Fruit fly (Drosophila melanogaster) whole organism, embryonic: ENCODE data around the gene CG13634.

Experiments
- CG10543 ChIP-seq: fragments of 200-800 bp; sonication (Bioruptor generic); optimal IDR thresholded peaks from 3 replicates; lab custom pipeline; 2017; ENCODE audit warnings: missing biosample characterization, mild to moderate bottlenecking, missing genetic modification characterization, moderate library complexity
- CG11398 ChIP-seq: fragments of 200-800 bp; sonication (Bioruptor generic); optimal IDR thresholded peaks from 2 replicates; lab custom pipeline; 2016; ENCODE audit warnings: missing biosample characterization, missing genetic modification characterization
- CG11695 ChIP-seq: fragments of 200-800 bp; sonication (Bioruptor generic); IDR thresholded peaks from 3 replicates; pipeline ENCODE4 v1.3.6; 2022; ENCODE audit warnings: missing biosample characterization, missing genetic modification characterization
- CG12219 ChIP-seq: fragments of 200-800 bp; sonication (Bioruptor generic); optimal IDR thresholded peaks from 3 replicates; lab custom pipeline; 2018; ENCODE audit warnings: missing biosample characterization, mild to moderate bottlenecking, missing genetic modification characterization
- CG12236 ChIP-seq: fragments of 200-800 bp; sonication (Bioruptor generic); optimal IDR thresholded peaks from 2 replicates; lab custom pipeline; 2016; ENCODE audit warnings: missing biosample characterization, missing genetic modification characterization
- CG12391 ChIP-seq: fragments of 200-800 bp; sonication (Bioruptor generic); optimal IDR thresholded peaks from 3 replicates; lab custom pipeline; 2018; ENCODE audit warnings: missing biosample characterization, mild to moderate bottlenecking, missing genetic modification characterization, moderate library complexity
- CG18764 ChIP-seq: fragments of 200-800 bp; sonication (Bioruptor generic); optimal IDR thresholded peaks from 3 replicates; lab custom pipeline; 2016; ENCODE audit warnings: missing biosample characterization, missing genetic modification characterization
- CG2129 ChIP-seq: fragments of 200-800 bp; sonication (Bioruptor generic); IDR thresholded peaks from 2 replicates; pipeline ENCODE4 v1.3.6; 2022; ENCODE audit warnings: missing biosample characterization, missing genetic modification characterization; ENCODE audit not compliant: partially characterized antibody
- CG30020 ChIP-seq: fragments of 200-800 bp; optimal IDR thresholded peaks from 2 replicates; lab custom pipeline; 2019; ENCODE audit warnings: missing biosample characterization, mild to moderate bottlenecking, missing genetic modification characterization, moderate library complexity
- CG30431 ChIP-seq: fragments of 200-800 bp; sonication (Bioruptor generic); optimal IDR thresholded peaks from 2 replicates; lab custom pipeline; 2017; ENCODE audit warnings: missing biosample characterization, missing genetic modification characterization
- CG34422 ChIP-seq: fragments of 200-800 bp; sonication (Bioruptor generic); IDR thresholded peaks from 3 replicates; pipeline ENCODE4 v1.3.6; 2022; ENCODE audit warnings: missing biosample characterization, missing genetic modification characterization
- CG3847 ChIP-seq: fragments of 200-800 bp; sonication (Bioruptor generic); IDR thresholded peaks from 2 replicates; pipeline ENCODE4 v1.3.6; 2022; ENCODE audit warnings: missing biosample characterization, missing genetic modification characterization
- CG4282 ChIP-seq: fragments of 200-800 bp; sonication (Bioruptor generic); optimal IDR thresholded peaks from 2 replicates; lab custom pipeline; 2016; ENCODE audit warnings: missing biosample characterization, missing genetic modification characterization
- CG4404 ChIP-seq: fragments of 200-800 bp; sonication (Bioruptor generic); IDR thresholded peaks from 2 replicates; pipeline ENCODE4 v1.3.6; 2022; ENCODE audit warnings: missing biosample characterization, missing genetic modification characterization
- CG5245 ChIP-seq: fragments of 200-800 bp; sonication (Bioruptor generic); optimal IDR thresholded peaks from 3 replicates; lab custom pipeline; 2016; ENCODE audit warnings: missing biosample characterization, missing genetic modification characterization
- CG7271 ChIP-seq: fragments of 200-800 bp; sonication (Bioruptor generic); optimal IDR thresholded peaks from 2 replicates; lab custom pipeline; 2018; ENCODE audit warnings: missing biosample characterization, mild to moderate bottlenecking, missing genetic modification characterization, moderate library complexity
- CG7556 ChIP-seq: fragments of 200-800 bp; sonication (Bioruptor generic); optimal IDR thresholded peaks from 2 replicates; lab custom pipeline; 2017; ENCODE audit warnings: missing biosample characterization, mild to moderate bottlenecking, missing genetic modification characterization
- Dp ChIP-seq: fragments of 200-800 bp; sonication (Bioruptor generic); optimal IDR thresholded peaks from 2 replicates; lab custom pipeline; 2018; ENCODE audit warnings: missing biosample characterization, mild to moderate bottlenecking, missing genetic modification characterization, moderate library complexity
- Elba2 ChIP-seq: fragments of 200-800 bp; sonication (Bioruptor generic); optimal IDR thresholded peaks from 3 replicates; lab custom pipeline; 2016; ENCODE audit warnings: missing biosample characterization, missing genetic modification characterization
- Fer2 ChIP-seq: fragments of 200-800 bp; sonication (Bioruptor generic); optimal IDR thresholded peaks from 2 replicates; lab custom pipeline; 2018; ENCODE audit warnings: missing biosample characterization, mild to moderate bottlenecking, missing genetic modification characterization, moderate library complexity
- HLH3B ChIP-seq: fragments of 200-800 bp; sonication (Bioruptor generic); IDR thresholded peaks from 2 replicates; pipeline ENCODE4 v1.3.6; 2022; ENCODE audit warnings: missing biosample characterization, missing genetic modification characterization
- Hey ChIP-seq: fragments of 200-800 bp; sonication (Bioruptor generic); optimal IDR thresholded peaks from 3 replicates; lab custom pipeline; 2018; ENCODE audit warnings: missing biosample characterization, mild to moderate bottlenecking, missing genetic modification characterization
- Kr ChIP-seq: fragments of 200-800 bp; sonication (Bioruptor generic); optimal IDR thresholded peaks from 2 replicates; lab custom pipeline; 2017; ENCODE audit warnings: missing biosample characterization, mild to moderate bottlenecking, missing genetic modification characterization
- Lhr ChIP-seq: fragments of 200-800 bp; sonication (Bioruptor generic); optimal IDR thresholded peaks from 3 replicates; lab custom pipeline; 2017; ENCODE audit warnings: mild to moderate bottlenecking, missing biosample characterization, missing genetic modification reagents, missing genetic modification characterization
- Mes4 ChIP-seq: fragments of 200-800 bp; sonication (Bioruptor generic); optimal IDR thresholded peaks from 2 replicates; lab custom pipeline; 2016; ENCODE audit warnings: missing biosample characterization, missing genetic modification characterization
- Nf-YA ChIP-seq: fragments of 200-800 bp; sonication (Bioruptor generic); IDR thresholded peaks from 2 replicates; pipeline ENCODE4 v1.3.6; 2022; ENCODE audit warnings: missing biosample characterization, missing genetic modification characterization
- Oaz ChIP-seq: fragments of 200-800 bp; sonication (Bioruptor generic); IDR thresholded peaks from 2 replicates; pipeline ENCODE4 v1.3.6; 2022; ENCODE audit warnings: missing biosample characterization, missing genetic modification characterization
- Opbp ChIP-seq: fragments of 200-800 bp; sonication (Bioruptor generic); IDR thresholded peaks from 3 replicates; pipeline ENCODE4 v1.3.6; 2022; ENCODE audit warnings: missing biosample characterization, missing genetic modification characterization; ENCODE audit not compliant: partially characterized antibody
- Ravus ChIP-seq: fragments of 200-800 bp; sonication (Bioruptor generic); IDR thresholded peaks from 2 replicates; pipeline ENCODE4 v1.3.6; 2022; ENCODE audit warnings: missing biosample characterization, missing genetic modification characterization
- Side ChIP-seq: fragments of 200-800 bp; sonication (Bioruptor generic); optimal IDR thresholded peaks from 2 replicates; lab custom pipeline; 2016; ENCODE audit warnings: missing biosample characterization, missing genetic modification characterization
- Usf ChIP-seq: fragments of 200-800 bp; sonication (Bioruptor generic); optimal IDR thresholded peaks from 2 replicates; lab custom pipeline; 2017; ENCODE audit warnings: missing genotype, missing biosample characterization, missing genetic modification characterization
- abd-A ChIP-seq: fragments of 200-800 bp; sonication (Bioruptor generic); optimal IDR thresholded peaks from 3 replicates; lab custom pipeline; 2019; ENCODE audit warnings: missing biosample characterization, mild to moderate bottlenecking, missing genetic modification characterization, moderate library complexity
- ash1 ChIP-seq: fragments of 200-800 bp; sonication (Bioruptor generic); optimal IDR thresholded peaks from 2 replicates; lab custom pipeline; 2018; ENCODE audit warnings: missing biosample characterization, mild to moderate bottlenecking, missing genetic modification characterization
- caup ChIP-seq: fragments of 200-800 bp; sonication (Bioruptor generic); optimal IDR thresholded peaks from 3 replicates; lab custom pipeline; 2017; ENCODE audit warnings: missing biosample characterization, mild to moderate bottlenecking, missing genetic modification characterization, moderate library complexity; ENCODE audit not compliant: severe bottlenecking
- ci ChIP-seq: fragments of 200-800 bp; sonication (Bioruptor generic); IDR thresholded peaks from 3 replicates; pipeline ENCODE4 v1.3.6; 2022; ENCODE audit warnings: missing biosample characterization, missing genetic modification characterization
- corto ChIP-seq: fragments of 200-800 bp; sonication (Bioruptor generic); optimal IDR thresholded peaks from 2 replicates; lab custom pipeline; 2016; ENCODE audit warnings: missing biosample characterization, mild to moderate bottlenecking, missing genetic modification characterization, moderate library complexity
- dmrt11E ChIP-seq: fragments of 200-800 bp; sonication (Bioruptor generic); optimal IDR thresholded peaks from 3 replicates; lab custom pipeline; 2018; ENCODE audit warnings: missing biosample characterization, mild to moderate bottlenecking, missing genetic modification characterization, moderate library complexity
- emc ChIP-seq: fragments of 200-800 bp; sonication (Bioruptor generic); optimal IDR thresholded peaks from 2 replicates; lab custom pipeline; 2016; ENCODE audit warnings: missing biosample characterization, missing genetic modification characterization
- grn ChIP-seq: fragments of 200-800 bp; sonication (Bioruptor generic); optimal IDR thresholded peaks from 3 replicates; lab custom pipeline; 2017; ENCODE audit warnings: missing biosample characterization, missing genetic modification characterization
- hkb ChIP-seq, 2 experiments: fragments of 200-800 bp in 1 of 2; fragments of >200 bp in 1 of 2; sonication (Bioruptor generic) in 1 of 2; IDR thresholded peaks in 1 of 2; optimal IDR thresholded peaks in 1 of 2; 2 replicates each; pipeline versions ENCODE4 v1.3.6 to Lab custom; 2017 to 2022; ENCODE audit warnings: missing biosample characterization in 1 of 2, missing genetic modification characterization in 1 of 2
- nom ChIP-seq: fragments of 200-800 bp; sonication (Bioruptor generic); optimal IDR thresholded peaks from 2 replicates; lab custom pipeline; 2017; ENCODE audit warnings: missing biosample characterization, missing genetic modification characterization, mild to moderate bottlenecking, moderate library complexity, missing genetic modification reagents
- pros ChIP-seq: fragments of 200-800 bp; sonication (Bioruptor generic); optimal IDR thresholded peaks from 3 replicates; lab custom pipeline; 2019; ENCODE audit warnings: missing biosample characterization, mild to moderate bottlenecking, missing genetic modification characterization, moderate library complexity
- pum ChIP-seq: fragments of 200-800 bp; sonication (Bioruptor generic); optimal IDR thresholded peaks from 2 replicates; lab custom pipeline; 2016; ENCODE audit warnings: missing biosample characterization, missing genetic modification characterization
- pzg ChIP-seq: fragments of 200-800 bp; sonication (Bioruptor generic); optimal IDR thresholded peaks from 3 replicates; lab custom pipeline; 2018; ENCODE audit warnings: missing biosample characterization, mild to moderate bottlenecking, missing genetic modification characterization, moderate library complexity
- rib ChIP-seq: fragments of 200-800 bp; sonication (Bioruptor generic); IDR thresholded peaks from 2 replicates; pipeline ENCODE4 v1.3.6; 2022; ENCODE audit warnings: missing biosample characterization, missing genetic modification characterization
- row ChIP-seq: fragments of 200-800 bp; sonication (Bioruptor generic); IDR thresholded peaks from 3 replicates; pipeline ENCODE4 v1.3.6; 2022; ENCODE audit warnings: missing biosample characterization, missing genetic modification characterization
- run ChIP-seq: fragments of 200-800 bp; sonication (Bioruptor generic); optimal IDR thresholded peaks from 3 replicates; lab custom pipeline; 2018; ENCODE audit warnings: missing biosample characterization, mild to moderate bottlenecking, missing genetic modification characterization
- sens-2 ChIP-seq: fragments of 200-800 bp; sonication (Bioruptor generic); IDR thresholded peaks from 2 replicates; pipeline ENCODE4 v1.3.6; 2022; ENCODE audit warnings: missing biosample characterization, missing genetic modification characterization
- sqz ChIP-seq: fragments of 200-800 bp; sonication (Bioruptor generic); optimal IDR thresholded peaks from 3 replicates; lab custom pipeline; 2018; ENCODE audit warnings: missing biosample characterization, mild to moderate bottlenecking, missing genetic modification characterization
- tgo ChIP-seq: fragments of 200-800 bp; sonication (Bioruptor generic); IDR thresholded peaks from 3 replicates; pipeline ENCODE4 v1.3.6; 2022; ENCODE audit warnings: missing biosample characterization, missing genetic modification characterization
- vfl ChIP-seq: fragments of 200-800 bp; sonication (Bioruptor generic); optimal IDR thresholded peaks from 2 replicates; lab custom pipeline; 2016; ENCODE audit warnings: missing biosample characterization, missing genetic modification characterization

The CG13634 gene

dm6 chr3R:24753561-24754027 lies 36.3 kb downstream of the CG13634 start, which contains the start of gene asp (continued):
- TF ChIP-seq Opbp (GFP tag; lab: Robert Waterston, UW) (peak; percentile 76; the same call in 2 of the 3 replicates), CG11695 (GFP tag; lab: Robert Waterston, UW) (no peak), Usf (GFP tag; lab: Kevin White, UChicago) (no peak), nom (GFP tag; lab: Kevin White, UChicago) (no peak), row (GFP tag; lab: Robert Waterston, UW) (peak; percentile 67), sqz (no peak), CG7271 (tag; lab: Kevin White, UChicago) (no peak), tgo (peak; percentile 21; the same call in 1 of the 3 replicates), Oaz (no peak), CG7556 (no peak), Nf-YA (GFP tag; lab: Robert Waterston, UW) (no peak), Hey (no peak), caup (GFP tag; lab: Kevin White, UChicago) (no peak), Side (GFP tag; lab: Kevin White, UChicago) (no peak), vfl (GFP tag; lab: Kevin White, UChicago) (no peak), pzg (peak; percentile 60), CG30431 (GFP tag; lab: Kevin White, UChicago) (no peak), CG4282 (no peak), pros (GFP tag; lab: Kevin White, UChicago) (no peak), CG30020 (tag; lab: Kevin White, UChicago) (no peak), ash1 (GFP tag; lab: Kevin White, UChicago) (no peak), CG12391 (tag; lab: Kevin White, UChicago) (peak; percentile 61), Ravus (GFP tag; lab: Robert Waterston, UW) (no peak), sens-2 (GFP tag; lab: Robert Waterston, UW) (no peak), Lhr (GFP tag; lab: Kevin White, UChicago) (no peak), CG34422 (no peak), corto (no peak), Mes4 (GFP tag; lab: Kevin White, UChicago) (no peak), run (no peak), rib (GFP tag; lab: Robert Waterston, UW) (no peak), grn (GFP tag; lab: Kevin White, UChicago) (no peak), CG11398 (GFP tag; lab: Kevin White, UChicago) (no peak), CG12236 (no peak), dmrt11E (peak; percentile 33), CG3847 (GFP tag; lab: Robert Waterston, UW) (peak; percentile 39; the same call in 1 of the 2 replicates), emc (no peak), CG18764 (no peak), abd-A (no peak), hkb (optimal IDR thresholded peaks at IDR 0.05; lab: Kevin White, UChicago) (no peak), hkb (GFP tag; IDR thresholded peaks at IDR 0.05; lab: Robert Waterston, UW) (no peak), Dp (peak; percentile 96), pum (no peak), Elba2 (no peak), CG5245 (GFP tag; lab: Kevin White, UChicago) (no peak), CG2129 (peak; percentile 63), CG12219 (GFP tag; lab: Kevin White, UChicago) (no peak), ci (GFP tag; lab: Robert Waterston, UW) (no peak), CG10543 (no peak), Fer2 (tag; lab: Kevin White, UChicago) (no peak), HLH3B (GFP tag; lab: Robert Waterston, UW) (no peak), CG4404 (GFP tag; lab: Robert Waterston, UW) (no peak), Kr (GFP tag; lab: Kevin White, UChicago) (no peak)
